Fruit fly (Drosophila melanogaster): ENCODE data around the gene CG42586.

CG42586 gene

dm6 chr2L:14706194-14706593 is 35.4 kb downstream of the CG42586 start (continued):
- peak; percentile 66 for TF ChIP-seq CG31365 (tag; optimal IDR thresholded peaks at IDR 0.05)
- TF ChIP-seq CG11247 (GFP tag; IDR thresholded peaks at IDR 0.05) = peak; percentile 88
- TF ChIP-seq CG6689 (GFP tag; IDR thresholded peaks at IDR 0.05) = peak; percentile 66
- TF ChIP-seq crol (GFP tag; IDR thresholded peaks at IDR 0.05) = no peak
- peak; percentile 28 for TF ChIP-seq wek (GFP tag; optimal IDR thresholded peaks at IDR 0.05)
- TF ChIP-seq MESR4 (GFP tag; optimal IDR thresholded peaks at IDR 0.05) = no peak
- peak; percentile 83 for TF ChIP-seq slp2 (GFP tag; optimal IDR thresholded peaks at IDR 0.05)
- no peak for TF ChIP-seq Sox100B (GFP tag; optimal IDR thresholded peaks at IDR 0.05)
- TF ChIP-seq CG12104 (GFP tag; optimal IDR thresholded peaks at IDR 0.05) = no peak
- TF ChIP-seq Dp (GFP tag; optimal IDR thresholded peaks at IDR 0.05) = peak; percentile 57
- peak; percentile 56 for TF ChIP-seq Asciz (GFP tag; optimal IDR thresholded peaks at IDR 0.05)
- TF ChIP-seq Sry-δ (GFP tag; optimal IDR thresholded peaks at IDR 0.05) = peak; percentile 50
- no peak for TF ChIP-seq CG34224 (GFP tag; IDR thresholded peaks at IDR 0.05; ENCODE audit: partially characterized antibody)
- peak; percentile 46 for TF ChIP-seq CG13424 (tag; optimal IDR thresholded peaks at IDR 0.05)
- TF ChIP-seq row (GFP tag; IDR thresholded peaks at IDR 0.05) = no peak
- TF ChIP-seq YL-1 (GFP tag; optimal IDR thresholded peaks at IDR 0.05) = no peak
- no peak for TF ChIP-seq schlank (tag; optimal IDR thresholded peaks at IDR 0.05)
- peak; percentile 72 for TF ChIP-seq az2 (GFP tag; optimal IDR thresholded peaks at IDR 0.05)
- TF ChIP-seq CG1602 (GFP tag; optimal IDR thresholded peaks at IDR 0.05) = peak; percentile 85
- peak; percentile 69 for TF ChIP-seq sug (tag; optimal IDR thresholded peaks at IDR 0.05)
- TF ChIP-seq CG4328 (GFP tag; optimal IDR thresholded peaks at IDR 0.05) = peak; percentile 49
- peak; percentile 82 for TF ChIP-seq caup (GFP tag; optimal IDR thresholded peaks at IDR 0.05; ENCODE audit: severe bottlenecking)
- TF ChIP-seq ranshi (GFP tag; IDR thresholded peaks at IDR 0.05) = peak; percentile 52
- TF ChIP-seq Sry-β (GFP tag; optimal IDR thresholded peaks at IDR 0.05) = no peak
- TF ChIP-seq Lim3 (GFP tag; IDR thresholded peaks at IDR 0.05) = no peak
- TF ChIP-seq CG3847 (GFP tag; IDR thresholded peaks at IDR 0.05) = peak; percentile 77
- TF ChIP-seq GATAe (GFP tag; conservative IDR thresholded peaks at IDR 0.05) = no peak
- no peak for TF ChIP-seq lov (optimal IDR thresholded peaks at IDR 0.05)
- peak; percentile 73; the same call in 1 of the 3 replicates for TF ChIP-seq lov (GFP tag; IDR thresholded peaks at IDR 0.05)
- no peak for TF ChIP-seq CG8388 (GFP tag; optimal IDR thresholded peaks at IDR 0.05)
- TF ChIP-seq sna (GFP tag; IDR thresholded peaks at IDR 0.05; ENCODE audit: partially characterized antibody) = no peak
- peak; percentile 45 for TF ChIP-seq CG14014 (GFP tag; IDR thresholded peaks at IDR 0.05)
- TF ChIP-seq fu2 (GFP tag; optimal IDR thresholded peaks at IDR 0.05) = peak; percentile 22
- TF ChIP-seq CG16815 (GFP tag; optimal IDR thresholded peaks at IDR 0.05) = peak; percentile 23
- peak; percentile 35; the same call in 1 of the 3 replicates for TF ChIP-seq so (GFP tag; IDR thresholded peaks at IDR 0.05)
- peak; percentile 74; the same call in 2 of the 3 replicates for TF ChIP-seq Dbx (GFP tag; IDR thresholded peaks at IDR 0.05)
- TF ChIP-seq CG17361 (GFP tag; IDR thresholded peaks at IDR 0.05) = peak; percentile 67; the same call in 2 of the 3 replicates
- TF ChIP-seq pnt (GFP tag; optimal IDR thresholded peaks at IDR 0.05) = peak; percentile 78
- peak; percentile 13 for TF ChIP-seq oc (tag; optimal IDR thresholded peaks at IDR 0.05)
- TF ChIP-seq H2.0 (GFP tag; IDR thresholded peaks at IDR 0.05) = peak; percentile 40; the same call in 1 of the 2 replicates
- no peak for TF ChIP-seq CG17385 (GFP tag; optimal IDR thresholded peaks at IDR 0.05)
- TF ChIP-seq CG7556 (GFP tag; optimal IDR thresholded peaks at IDR 0.05) = peak; percentile 14
- no peak for TF ChIP-seq ap (GFP tag; IDR thresholded peaks at IDR 0.05)
- TF ChIP-seq gt (GFP tag; IDR thresholded peaks at IDR 0.05) = peak; percentile 25; the same call in 1 of the 2 replicates
- TF ChIP-seq D19B (GFP tag; optimal IDR thresholded peaks at IDR 0.05) = peak; percentile 4
- peak; percentile 46 to 50 for TF ChIP-seq Hr51 (GFP tag; optimal IDR thresholded peaks at IDR 0.05)
- TF ChIP-seq HLH54F (GFP tag; optimal IDR thresholded peaks at IDR 0.05) = peak; percentile 49
- peak; percentile 39 for TF ChIP-seq tx (GFP tag; optimal IDR thresholded peaks at IDR 0.05)
- TF ChIP-seq exex (tag; optimal IDR thresholded peaks at IDR 0.05) = no peak
- TF ChIP-seq Gug (GFP tag; IDR thresholded peaks at IDR 0.05) = peak; percentile 63; the same call in 3 of the 4 replicates
- TF ChIP-seq CG15696 (tag; optimal IDR thresholded peaks at IDR 0.05) = peak; percentile 86

Measured in whole organism, embryonic.